Worm (Caenorhabditis elegans): ENCODE results near the gene F59D6.1.

The F59D6.1 gene

ce11 chrV:3024274-3024673, 20.7 kb upstream of the F59D6.1 start, which contains the start of gene asp-8:
Gene asp-8, plus strand, starts transcription at chrV:3024549.
- peak; percentile 60 for TF ChIP-seq elt-2 (tag; optimal IDR thresholded peaks at IDR 0.05)
- TF ChIP-seq ceh-63 (GFP tag; optimal IDR thresholded peaks at IDR 0.05): no peak
- TF ChIP-seq fkh-10 (GFP tag; optimal IDR thresholded peaks at IDR 0.05): no peak
- no peak for TF ChIP-seq mep-1 (tag; optimal IDR thresholded peaks at IDR 0.05)

- TF ChIP-seq xbp-1 (tag; optimal IDR thresholded peaks at IDR 0.05) (no peak), lin-14 (GFP tag; optimal IDR thresholded peaks at IDR 0.05) (no peak), efl-1 (optimal IDR thresholded peaks at IDR 0.05) (no peak), efl-1 (GFP tag; optimal IDR thresholded peaks at IDR 0.05 in 1 of 2) (peak in 1 of 2 experiments; percentile 80)
Measured at ce11 chrV:3028205-3028604, 16.7 kb upstream of the F59D6.1 start, which contains the start of gene asp-7. Gene asp-7, plus strand, starts transcription at chrV:3028285.

ce11 chrV:3032343-3032742, 12.6 kb upstream of the F59D6.1 start, which contains the start of gene irld-38:
Gene irld-38, minus strand, starts transcription at chrV:3032443.
- TF ChIP-seq unc-98 (GFP tag; IDR thresholded peaks at IDR 0.05): no peak
- TF ChIP-seq snu-23 (GFP tag; optimal IDR thresholded peaks at IDR 0.05): no peak
- no peak for TF ChIP-seq C04F5.9 (tag; optimal IDR thresholded peaks at IDR 0.05)
- TF ChIP-seq ceh-82 (tag; optimal IDR thresholded peaks at IDR 0.05): no peak
- no peak for TF ChIP-seq ama-1 (optimal IDR thresholded peaks at IDR 0.05)
- no peak for TF ChIP-seq swsn-7 (tag; optimal IDR thresholded peaks at IDR 0.05)

DNA sequence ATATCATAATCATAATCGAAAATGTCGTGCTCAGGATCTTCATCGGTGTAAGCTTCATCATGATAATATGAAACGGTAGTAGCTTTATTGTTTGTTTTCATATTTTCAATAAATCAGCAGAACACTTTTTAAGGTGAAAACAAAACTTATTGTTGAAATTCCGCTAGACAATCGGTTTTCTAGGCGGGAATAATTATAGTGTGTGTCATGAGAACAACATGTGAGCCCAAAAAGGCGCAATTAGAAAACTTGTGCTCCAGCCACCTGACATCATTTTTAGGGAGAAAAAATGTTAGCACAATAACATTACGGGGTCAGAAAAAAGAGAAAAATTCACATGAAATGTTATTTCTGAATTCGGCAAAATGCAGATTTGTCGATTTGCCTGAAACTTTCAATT, 10.7 kb upstream of the F59D6.1 start, which contains the start of gene srw-8:
Gene srw-8, minus strand, starts transcription at position 101 of the 400 bp plus-strand sequence.
- TF ChIP-seq unc-86 (tag; optimal IDR thresholded peaks at IDR 0.05) (no peak), snpc-4 (tag; optimal IDR thresholded peaks at IDR 0.05) (no peak), nhr-28 (tag; optimal IDR thresholded peaks at IDR 0.05) (no peak), mep-1 (tag; optimal IDR thresholded peaks at IDR 0.05) (no peak), C16A3.4 (tag; optimal IDR thresholded peaks at IDR 0.05) (no peak), nhr-11 (tag; optimal IDR thresholded peaks at IDR 0.05) (no peak), xbp-1 (tag; optimal IDR thresholded peaks at IDR 0.05) (no peak)

- TF ChIP-seq unc-62 (GFP tag; optimal IDR thresholded peaks at IDR 0.05) (no peak), alr-1 (tag; optimal IDR thresholded peaks at IDR 0.05; ENCODE audit: borderline replicate concordance) (no peak), nhr-11 (tag; optimal IDR thresholded peaks at IDR 0.05) (no peak), irx-1 (tag; optimal IDR thresholded peaks at IDR 0.05) (no peak), unc-86 (tag; optimal IDR thresholded peaks at IDR 0.05) (no peak), elt-2 (tag; optimal IDR thresholded peaks at IDR 0.05) (no peak), nhr-28 (tag; optimal IDR thresholded peaks at IDR 0.05) (no peak), mef-2 (tag; optimal IDR thresholded peaks at IDR 0.05) (no peak), skn-1 (tag; optimal IDR thresholded peaks at IDR 0.05) (no peak), pag-3 (tag; optimal IDR thresholded peaks at IDR 0.05; ENCODE audit: borderline replicate concordance, insufficient read depth) (no peak), hpl-2 (GFP tag; optimal IDR thresholded peaks at IDR 0.05) (no peak), lin-15B (tag; optimal IDR thresholded peaks at IDR 0.05) (no peak), unc-30 (tag; optimal IDR thresholded peaks at IDR 0.05) (no peak), snu-23 (GFP tag; optimal IDR thresholded peaks at IDR 0.05) (no peak), mep-1 (tag; optimal IDR thresholded peaks at IDR 0.05) (no peak)
Measured at ce11 chrV:3038058-3038457, 6.9 kb upstream of the F59D6.1 start.

DNA sequence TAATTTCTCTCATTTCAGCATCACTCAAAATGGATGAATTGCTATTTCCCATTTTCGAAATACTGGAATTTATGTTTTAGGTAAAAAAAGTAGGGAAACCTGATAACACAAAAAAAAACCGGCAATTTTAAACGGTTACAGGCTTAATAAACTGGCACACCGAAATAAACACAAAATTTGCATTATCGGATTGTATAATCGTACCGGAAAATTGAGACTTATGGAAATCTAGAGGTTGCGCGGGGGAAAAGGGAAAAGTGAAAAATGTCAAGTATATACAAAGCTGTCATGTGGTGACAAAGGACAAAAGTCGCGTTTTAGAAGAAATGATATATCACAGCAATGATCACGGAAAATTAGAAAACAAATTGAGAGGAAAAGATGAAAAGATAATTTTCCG, 5.7 kb upstream of the F59D6.1 start, which contains the start of gene chpf-2:
Gene chpf-2, minus strand, starts transcription at position 101 of the 400 bp plus-strand sequence.
- TF ChIP-seq pag-3 (tag; optimal IDR thresholded peaks at IDR 0.05; ENCODE audit: borderline replicate concordance, insufficient read depth) (no peak), lin-14 (GFP tag; optimal IDR thresholded peaks at IDR 0.05) (no peak), sup-37 (GFP tag; optimal IDR thresholded peaks at IDR 0.05) (no peak), irx-1 (tag; optimal IDR thresholded peaks at IDR 0.05) (no peak), egl-13 (tag; optimal IDR thresholded peaks at IDR 0.05) (no peak), ceh-90 (tag; optimal IDR thresholded peaks at IDR 0.05) (no peak), C04F5.9 (tag; optimal IDR thresholded peaks at IDR 0.05) (no peak), unc-130 (tag; optimal IDR thresholded peaks at IDR 0.05) (no peak), nhr-77 (tag; optimal IDR thresholded peaks at IDR 0.05) (no peak), nhr-11 (tag; optimal IDR thresholded peaks at IDR 0.05) (no peak), dpl-1 (GFP tag; optimal IDR thresholded peaks at IDR 0.05) (no peak), lin-35 (GFP tag; optimal IDR thresholded peaks at IDR 0.05) (peak in 1 of 2 experiments; percentile 11), ets-5 (GFP tag; IDR thresholded peaks at IDR 0.05) (no peak), zag-1 (tag; optimal IDR thresholded peaks at IDR 0.05) (no peak), pqm-1 (tag; optimal IDR thresholded peaks at IDR 0.05) (no peak), elt-2 (tag; optimal IDR thresholded peaks at IDR 0.05) (no peak), nhr-20 (tag; optimal IDR thresholded peaks at IDR 0.05) (peak; percentile 37), snu-23 (GFP tag; optimal IDR thresholded peaks at IDR 0.05) (peak; percentile 14), sptf-1 (tag; optimal IDR thresholded peaks at IDR 0.05) (no peak), tlp-1 (tag; optimal IDR thresholded peaks at IDR 0.05) (no peak), blmp-1 (tag; optimal IDR thresholded peaks at IDR 0.05) (peak; percentile 74), lir-3 (tag; optimal IDR thresholded peaks at IDR 0.05; ENCODE audit: poor library complexity) (no peak), swsn-7 (tag; optimal IDR thresholded peaks at IDR 0.05) (no peak)
